Worm (Caenorhabditis elegans): Measurements from ENCODE around the gene ccch-1.

ce11 chrV:11562643-11563042, 35.0 kb downstream of the ccch-1 start, which contains the start of gene srx-86:
- TF ChIP-seq lin-13 (GFP tag; optimal IDR thresholded peaks at IDR 0.05): no peak
- TF ChIP-seq mdl-1 (tag; optimal IDR thresholded peaks at IDR 0.05): no peak
- no peak for TF ChIP-seq nhr-25 (tag; optimal IDR thresholded peaks at IDR 0.05)
- TF ChIP-seq lin-39 (tag; optimal IDR thresholded peaks at IDR 0.05): no peak
- no peak for TF ChIP-seq unc-55 (GFP tag; optimal IDR thresholded peaks at IDR 0.05)
- TF ChIP-seq blmp-1 (tag; optimal IDR thresholded peaks at IDR 0.05; ENCODE audit: insufficient read depth): no peak
- TF ChIP-seq aly-2 (tag; optimal IDR thresholded peaks at IDR 0.05): no peak
- no peak for TF ChIP-seq lsy-2 (tag; optimal IDR thresholded peaks at IDR 0.05)
- TF ChIP-seq sma-9 (GFP tag; optimal IDR thresholded peaks at IDR 0.05): no peak
- no peak for TF ChIP-seq sma-9 (tag; optimal IDR thresholded peaks at IDR 0.05)
- TF ChIP-seq nhr-6 (tag; optimal IDR thresholded peaks at IDR 0.05): no peak

Measured in whole organism, L2 larva.